Fruit fly (Drosophila melanogaster): ENCODE data around the gene kst.

kst gene

dm6 chr3L:3342307-3342940, 5.8 kb downstream of the kst start (continued):
- TF ChIP-seq Gug (GFP tag; IDR thresholded peaks at IDR 0.05) = peak; percentile 28; the same call in 1 of the 2 replicates
- peak; percentile 78 for TF ChIP-seq lz (GFP tag; optimal IDR thresholded peaks at IDR 0.05)
- TF ChIP-seq Smox (GFP tag; optimal IDR thresholded peaks at IDR 0.05) = peak; percentile 79
- TF ChIP-seq CG11294 (GFP tag; IDR thresholded peaks at IDR 0.05) = no peak
- TF ChIP-seq Sox102F (GFP tag; optimal IDR thresholded peaks at IDR 0.05) = peak; percentile 86
- no peak for TF ChIP-seq eg (GFP tag; IDR thresholded peaks at IDR 0.05)
- peak; percentile 62 for TF ChIP-seq CG10669 (GFP tag; optimal IDR thresholded peaks at IDR 0.05)
- TF ChIP-seq svp (GFP tag) = peak; percentile 89
- TF ChIP-seq Lpt (GFP tag; optimal IDR thresholded peaks at IDR 0.05) = no peak
- no peak for TF ChIP-seq fkh (GFP tag; optimal IDR thresholded peaks at IDR 0.05)
- peak; percentile 53 for TF ChIP-seq CG11762 (GFP tag; optimal IDR thresholded peaks at IDR 0.05; ENCODE audit: insufficient read depth)
- TF ChIP-seq Ets21C (GFP tag; optimal IDR thresholded peaks at IDR 0.05) = peak; percentile 72
- peak; percentile 15 for TF ChIP-seq CG16779 (tag; optimal IDR thresholded peaks at IDR 0.05)
- no peak for TF ChIP-seq CG4318 (GFP tag; optimal IDR thresholded peaks at IDR 0.05)
- TF ChIP-seq CG9139 (GFP tag; optimal IDR thresholded peaks at IDR 0.05) = no peak
- peak; percentile 34 to 57 for TF ChIP-seq ss (GFP tag; optimal IDR thresholded peaks at IDR 0.05)
- TF ChIP-seq CG6808 (GFP tag; optimal IDR thresholded peaks at IDR 0.05) = peak; percentile 53
- no peak for TF ChIP-seq dac (GFP tag; optimal IDR thresholded peaks at IDR 0.05)
- peak; percentile 73 for TF ChIP-seq pdm3 (GFP tag; optimal IDR thresholded peaks at IDR 0.05)
- TF ChIP-seq Sox15 (GFP tag; optimal IDR thresholded peaks at IDR 0.05) = peak; percentile 53
- TF ChIP-seq salr (GFP tag; optimal IDR thresholded peaks at IDR 0.05) = peak; percentile 30 to 40
- peak; percentile 79 for TF ChIP-seq Eip75B (GFP tag; optimal IDR thresholded peaks at IDR 0.05)
- TF ChIP-seq CG15336 (GFP tag; IDR thresholded peaks at IDR 0.05) = peak; percentile 57
- TF ChIP-seq Hr38 (GFP tag; optimal IDR thresholded peaks at IDR 0.05) = no peak
- peak; percentile 84 for TF ChIP-seq dsx (GFP tag; optimal IDR thresholded peaks at IDR 0.05; ENCODE audit: poor library complexity, severe bottlenecking)
- TF ChIP-seq OdsH (GFP tag; optimal IDR thresholded peaks at IDR 0.05) = peak; percentile 57
- TF ChIP-seq achi (GFP tag; optimal IDR thresholded peaks at IDR 0.05) = peak; percentile 50
- peak; percentile 70 for TF ChIP-seq Ets96B (tag; optimal IDR thresholded peaks at IDR 0.05)
- TF ChIP-seq CG34406 (GFP tag; optimal IDR thresholded peaks at IDR 0.05) = peak; percentile 61
- peak; percentile 52 for TF ChIP-seq CG3919 (GFP tag; optimal IDR thresholded peaks at IDR 0.05)
- peak; percentile 71 for TF ChIP-seq CG10631 (GFP tag; optimal IDR thresholded peaks at IDR 0.05)
- TF ChIP-seq Eip93F (GFP tag; optimal IDR thresholded peaks at IDR 0.05) = peak; percentile 72
- peak; percentile 15 for TF ChIP-seq CG8319 (GFP tag; optimal IDR thresholded peaks at IDR 0.05)
- TF ChIP-seq Blimp-1 (GFP tag; optimal IDR thresholded peaks at IDR 0.05) = peak; percentile 23

DNA sequence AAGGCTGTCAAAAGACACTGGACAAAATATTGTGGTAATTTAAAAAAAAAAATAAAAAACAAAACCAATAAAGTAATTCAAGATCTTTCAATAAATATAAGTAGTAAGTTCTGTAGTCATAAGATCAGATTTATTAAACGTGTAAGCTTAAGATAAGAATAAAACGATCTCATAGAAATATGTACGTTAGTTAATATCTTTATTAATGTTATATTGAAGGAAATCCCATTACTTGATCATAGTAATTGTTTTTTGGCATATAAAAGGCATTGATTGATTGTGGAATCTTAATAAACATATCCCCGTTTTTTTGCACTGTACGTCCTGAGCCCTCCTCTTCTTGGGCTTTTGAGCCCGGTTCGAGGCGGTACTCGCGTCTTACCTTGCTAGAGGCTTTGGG, 6.6 kb downstream of the kst start:
- peak; percentile 39 for TF ChIP-seq CG7368 (GFP tag; optimal IDR thresholded peaks at IDR 0.05)
- peak; percentile 7 for TF ChIP-seq CG4318 (GFP tag; optimal IDR thresholded peaks at IDR 0.05)
- TF ChIP-seq Ets96B (tag; optimal IDR thresholded peaks at IDR 0.05) = peak; percentile 6
- peak; percentile 81 for TF ChIP-seq CG8632 (GFP tag; optimal IDR thresholded peaks at IDR 0.05)
- peak; percentile 80 for TF ChIP-seq achi (GFP tag; optimal IDR thresholded peaks at IDR 0.05)
- TF ChIP-seq CG6163 (GFP tag; IDR thresholded peaks at IDR 0.05) = no peak
- TF ChIP-seq lz (GFP tag; optimal IDR thresholded peaks at IDR 0.05) = peak; percentile 82
- no peak for TF ChIP-seq fd59A (GFP tag; optimal IDR thresholded peaks at IDR 0.05)
- TF ChIP-seq CG1621 (tag; optimal IDR thresholded peaks at IDR 0.05) = no peak
- TF ChIP-seq cyc (GFP tag; optimal IDR thresholded peaks at IDR 0.05) = peak; percentile 74
- TF ChIP-seq Eip93F (GFP tag; optimal IDR thresholded peaks at IDR 0.05) = peak; percentile 51
- peak; percentile 90 for TF ChIP-seq Met (GFP tag; optimal IDR thresholded peaks at IDR 0.05)
- TF ChIP-seq acj6 (GFP tag; optimal IDR thresholded peaks at IDR 0.05) = peak; percentile 82
- TF ChIP-seq fkh (GFP tag; optimal IDR thresholded peaks at IDR 0.05) = no peak
- peak; percentile 86 for TF ChIP-seq topi (GFP tag; optimal IDR thresholded peaks at IDR 0.05)
- peak; percentile 49 for TF ChIP-seq Sox15 (GFP tag; optimal IDR thresholded peaks at IDR 0.05)
- TF ChIP-seq CG11902 (GFP tag; optimal IDR thresholded peaks at IDR 0.05) = peak; percentile 54
- TF ChIP-seq CG3032 (tag; optimal IDR thresholded peaks at IDR 0.05) = peak; percentile 6
- TF ChIP-seq CG10631 (GFP tag; optimal IDR thresholded peaks at IDR 0.05) = peak; percentile 69
- TF ChIP-seq Gug (GFP tag; IDR thresholded peaks at IDR 0.05) = no peak
- peak; percentile 55 for TF ChIP-seq CG32006 (GFP tag; optimal IDR thresholded peaks at IDR 0.05)
- peak; percentile 93 for TF ChIP-seq esn (GFP tag; optimal IDR thresholded peaks at IDR 0.05)
- peak; percentile 8 to 13 for TF ChIP-seq ss (GFP tag; optimal IDR thresholded peaks at IDR 0.05)
- peak; percentile 91 for TF ChIP-seq Eip78C (GFP tag)
- TF ChIP-seq Smox (GFP tag; optimal IDR thresholded peaks at IDR 0.05) = peak; percentile 88
- peak; percentile 63 for TF ChIP-seq net (GFP tag; optimal IDR thresholded peaks at IDR 0.05)

Data from whole organism, prepupa.